Fruit fly (Drosophila melanogaster): ENCODE data around the gene S6kII.

The S6kII gene

DNA sequence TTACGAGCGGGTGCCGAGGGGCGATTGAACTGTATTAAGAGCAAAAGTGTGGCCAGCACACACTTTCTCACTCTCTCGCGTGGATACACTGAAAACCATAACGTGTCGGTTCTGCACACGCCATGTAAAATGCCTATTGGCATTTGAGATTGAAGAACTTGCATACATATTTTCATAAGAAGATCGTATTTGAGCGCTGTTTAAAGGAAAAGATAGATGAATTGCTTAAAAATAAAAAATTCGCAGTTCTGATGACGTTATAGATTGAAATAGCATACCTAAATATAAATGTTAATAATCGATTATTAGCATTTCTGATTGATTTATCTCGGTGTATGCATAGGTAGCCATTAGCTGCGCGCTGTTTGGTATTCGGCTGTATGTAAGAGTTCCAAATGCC, 20.7 kb upstream of the S6kII start (continued):
- TF ChIP-seq gsb-n (tag; optimal IDR thresholded peaks at IDR 0.05) = peak; percentile 10
- TF ChIP-seq Pdp1 (GFP tag; optimal IDR thresholded peaks at IDR 0.05) = peak; percentile 10 to 20
- TF ChIP-seq sc (optimal IDR thresholded peaks at IDR 0.05) = no peak
- TF ChIP-seq sc (GFP tag; optimal IDR thresholded peaks at IDR 0.05) = no peak
- TF ChIP-seq Sin3A (optimal IDR thresholded peaks at IDR 0.05) = no peak
- TF ChIP-seq bab2 (GFP tag; optimal IDR thresholded peaks at IDR 0.05) = peak; percentile 13
- TF ChIP-seq fd3F (GFP tag; optimal IDR thresholded peaks at IDR 0.05) = no peak
- TF ChIP-seq CG11560 (tag; IDR thresholded peaks at IDR 0.05) = no peak
- TF ChIP-seq CG17359 (tag; optimal IDR thresholded peaks at IDR 0.05) = no peak
- no peak for TF ChIP-seq CG13296 (GFP tag; optimal IDR thresholded peaks at IDR 0.05)
- TF ChIP-seq sd (tag; optimal IDR thresholded peaks at IDR 0.05) = no peak
- no peak for TF ChIP-seq HmgD (GFP tag; optimal IDR thresholded peaks at IDR 0.05)
- no peak; the same call in 2 of the 3 replicates for TF ChIP-seq CG2199 (GFP tag; IDR thresholded peaks at IDR 0.05)
- peak; percentile 26 for TF ChIP-seq bcd (GFP tag; optimal IDR thresholded peaks at IDR 0.05)
- no peak for TF ChIP-seq CG16815 (GFP tag; optimal IDR thresholded peaks at IDR 0.05)
- TF ChIP-seq luna (GFP tag; optimal IDR thresholded peaks at IDR 0.05) = no peak
- TF ChIP-seq lov (optimal IDR thresholded peaks at IDR 0.05) = no peak
- TF ChIP-seq lov (GFP tag; IDR thresholded peaks at IDR 0.05) = no peak
- TF ChIP-seq CG17385 (GFP tag; optimal IDR thresholded peaks at IDR 0.05) = peak; percentile 18
- TF ChIP-seq Lpt (GFP tag; optimal IDR thresholded peaks at IDR 0.05) = no peak
- no peak for TF ChIP-seq CHES-1-like (GFP tag; optimal IDR thresholded peaks at IDR 0.05)
- peak; percentile 18 for TF ChIP-seq tap (tag; optimal IDR thresholded peaks at IDR 0.05)
- TF ChIP-seq CG34376 (GFP tag; optimal IDR thresholded peaks at IDR 0.05) = no peak
- no peak for TF ChIP-seq chn (GFP tag; optimal IDR thresholded peaks at IDR 0.05)
- peak; percentile 34 for TF ChIP-seq Xbp1 (GFP tag; optimal IDR thresholded peaks at IDR 0.05)
- no peak for TF ChIP-seq CG9437 (GFP tag; optimal IDR thresholded peaks at IDR 0.05)
- TF ChIP-seq zfh1 (GFP tag; IDR thresholded peaks at IDR 0.05) = no peak
- no peak for TF ChIP-seq B-H1 (GFP tag; IDR thresholded peaks at IDR 0.05)
- TF ChIP-seq hbn (GFP tag; IDR thresholded peaks at IDR 0.05; ENCODE audit: partially characterized antibody) = no peak
- TF ChIP-seq sens-2 (GFP tag; IDR thresholded peaks at IDR 0.05) = no peak
- TF ChIP-seq crp (GFP tag; optimal IDR thresholded peaks at IDR 0.05) = no peak
- TF ChIP-seq HLH54F (GFP tag; optimal IDR thresholded peaks at IDR 0.05) = no peak
- no peak for TF ChIP-seq da (GFP tag; optimal IDR thresholded peaks at IDR 0.05)
- no peak for TF ChIP-seq Ada2b (GFP tag; IDR thresholded peaks at IDR 0.05)
- no peak for TF ChIP-seq CG12391 (tag; optimal IDR thresholded peaks at IDR 0.05)
- TF ChIP-seq CG43689 (GFP tag; IDR thresholded peaks at IDR 0.05) = no peak
- no peak for TF ChIP-seq trh (GFP tag; optimal IDR thresholded peaks at IDR 0.05)
- no peak for TF ChIP-seq CG34224 (GFP tag; IDR thresholded peaks at IDR 0.05; ENCODE audit: partially characterized antibody)
- TF ChIP-seq CG34422 (GFP tag; IDR thresholded peaks at IDR 0.05) = no peak
- TF ChIP-seq Vsx1 (GFP tag; optimal IDR thresholded peaks at IDR 0.05) = no peak
- no peak for TF ChIP-seq sna (GFP tag; IDR thresholded peaks at IDR 0.05; ENCODE audit: partially characterized antibody)
- no peak for TF ChIP-seq gcm (GFP tag; optimal IDR thresholded peaks at IDR 0.05)
- TF ChIP-seq Dip3 (GFP tag; optimal IDR thresholded peaks at IDR 0.05) = no peak
- TF ChIP-seq grau (tag; optimal IDR thresholded peaks at IDR 0.05) = no peak
- no peak for TF ChIP-seq CG3726 (GFP tag; IDR thresholded peaks at IDR 0.05)
- TF ChIP-seq CG15073 (GFP tag; optimal IDR thresholded peaks at IDR 0.05) = no peak
- TF ChIP-seq CG8089 (GFP tag; optimal IDR thresholded peaks at IDR 0.05) = no peak
- TF ChIP-seq amos (GFP tag; IDR thresholded peaks at IDR 0.05; ENCODE audit: partially characterized antibody) = no peak
- no peak for TF ChIP-seq HLH4C (GFP tag; IDR thresholded peaks at IDR 0.05; ENCODE audit: partially characterized antibody)
- TF ChIP-seq CG8924 (tag; optimal IDR thresholded peaks at IDR 0.05) = no peak
- no peak for TF ChIP-seq CG6791 (GFP tag; IDR thresholded peaks at IDR 0.05; ENCODE audit: partially characterized antibody)
- TF ChIP-seq MESR4 (GFP tag; optimal IDR thresholded peaks at IDR 0.05) = no peak
